Fruit fly (Drosophila melanogaster): Measurements from ENCODE around the gene CG33169.
A peak's percentile ranks its signal among the peaks of the same experiment; 100 is the strongest.

The CG33169 gene

DNA sequence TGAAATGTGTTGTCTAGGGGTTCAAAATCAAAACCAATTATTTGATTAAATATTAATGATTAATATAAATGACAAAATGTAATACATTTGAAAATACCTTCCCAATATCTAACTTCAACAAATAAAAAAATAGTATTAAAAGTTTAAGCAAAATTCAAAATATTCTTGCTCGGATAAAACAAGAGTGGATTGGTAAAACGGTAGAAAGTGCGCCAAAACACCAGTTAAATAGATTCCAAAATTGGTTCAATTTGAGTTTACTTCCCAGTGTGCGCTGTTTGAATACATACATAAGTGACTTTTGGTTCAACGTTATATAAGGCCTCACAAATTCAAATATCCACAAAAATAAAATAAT is 1.4 kb downstream of the CG33169 start:
- TF ChIP-seq run (tag; optimal IDR thresholded peaks at IDR 0.05) = peak; percentile 29
- TF ChIP-seq CG18011 (GFP tag; optimal IDR thresholded peaks at IDR 0.05) = no peak
- peak; percentile 58 for TF ChIP-seq ind (GFP tag; optimal IDR thresholded peaks at IDR 0.05)
- peak; percentile 84 for TF ChIP-seq Oli (tag; optimal IDR thresholded peaks at IDR 0.05)
- TF ChIP-seq lab (GFP tag; optimal IDR thresholded peaks at IDR 0.05) = peak; percentile 58
- TF ChIP-seq Doc3 (GFP tag; IDR thresholded peaks at IDR 0.05; ENCODE audit: partially characterized antibody) = no peak
- peak; percentile 58 for TF ChIP-seq bcd (GFP tag; optimal IDR thresholded peaks at IDR 0.05)
- peak; percentile 23 for TF ChIP-seq CG2875 (GFP tag; optimal IDR thresholded peaks at IDR 0.05)
- peak; percentile 23 for TF ChIP-seq CG15696 (tag; optimal IDR thresholded peaks at IDR 0.05)
- TF ChIP-seq Mes4 (GFP tag; optimal IDR thresholded peaks at IDR 0.05) = no peak
- TF ChIP-seq Tbp (GFP tag; optimal IDR thresholded peaks at IDR 0.05) = no peak
- TF ChIP-seq phol (tag; optimal IDR thresholded peaks at IDR 0.05) = peak; percentile 73
- peak; percentile 43; the same call in 1 of the 2 replicates for TF ChIP-seq rib (GFP tag; IDR thresholded peaks at IDR 0.05)
- no peak for TF ChIP-seq Atf-2 (GFP tag; optimal IDR thresholded peaks at IDR 0.05)
- TF ChIP-seq br (optimal IDR thresholded peaks at IDR 0.05) = no peak
- peak; percentile 50 for TF ChIP-seq CG4820 (GFP tag; optimal IDR thresholded peaks at IDR 0.05)
- no peak for TF ChIP-seq dati (GFP tag; IDR thresholded peaks at IDR 0.05)
- peak; percentile 17 for TF ChIP-seq CG14710 (tag; optimal IDR thresholded peaks at IDR 0.05)
- peak; percentile 81 for TF ChIP-seq CG7556 (GFP tag; optimal IDR thresholded peaks at IDR 0.05)
- no peak for TF ChIP-seq CG8944 (GFP tag; optimal IDR thresholded peaks at IDR 0.05)
- TF ChIP-seq fd102C (GFP tag; optimal IDR thresholded peaks at IDR 0.05) = no peak
- no peak; the same call in 1 of the 2 replicates for TF ChIP-seq Adf1 (GFP tag; IDR thresholded peaks at IDR 0.05)
- TF ChIP-seq H2.0 (GFP tag; IDR thresholded peaks at IDR 0.05) = peak; percentile 45
- TF ChIP-seq PHDP (tag; optimal IDR thresholded peaks at IDR 0.05) = peak; percentile 79
- no peak for TF ChIP-seq CG4360 (GFP tag; IDR thresholded peaks at IDR 0.05)
- peak; percentile 56 for TF ChIP-seq wor (GFP tag; IDR thresholded peaks at IDR 0.05)
- TF ChIP-seq CG3163 (GFP tag; optimal IDR thresholded peaks at IDR 0.05) = no peak
- peak; percentile 77 for TF ChIP-seq Drgx (GFP tag; IDR thresholded peaks at IDR 0.05)
- TF ChIP-seq ranshi (GFP tag; IDR thresholded peaks at IDR 0.05) = 0 out of 2 replicates have a peak, but pooled peaks have one; percentile 47
- TF ChIP-seq Optix (GFP tag; IDR thresholded peaks at IDR 0.05) = 0 out of 3 replicates have a peak, but pooled peaks have one; percentile 22
- TF ChIP-seq HLH54F (GFP tag; optimal IDR thresholded peaks at IDR 0.05) = peak; percentile 3
- no peak for TF ChIP-seq pb (GFP tag; optimal IDR thresholded peaks at IDR 0.05)
- TF ChIP-seq slou (GFP tag; optimal IDR thresholded peaks at IDR 0.05) = peak; percentile 21
- peak; percentile 70 for TF ChIP-seq Meics (GFP tag; optimal IDR thresholded peaks at IDR 0.05)
- peak; percentile 49 for TF ChIP-seq Dek (tag; optimal IDR thresholded peaks at IDR 0.05)
- TF ChIP-seq tgo (GFP tag; IDR thresholded peaks at IDR 0.05) = peak; percentile 70; the same call in 2 of the 3 replicates
- TF ChIP-seq Xrp1 (GFP tag; IDR thresholded peaks at IDR 0.05) = peak; percentile 71
- TF ChIP-seq Sin3A (optimal IDR thresholded peaks at IDR 0.05) = no peak
- TF ChIP-seq Lim3 (GFP tag; IDR thresholded peaks at IDR 0.05) = no peak
- no peak for TF ChIP-seq CG17912 (GFP tag; optimal IDR thresholded peaks at IDR 0.05)
- TF ChIP-seq dm (GFP tag; optimal IDR thresholded peaks at IDR 0.05) = no peak
- TF ChIP-seq CG5953 (GFP tag; IDR thresholded peaks at IDR 0.05) = peak; percentile 39; the same call in 1 of the 2 replicates
- no peak for TF ChIP-seq pnt (GFP tag; optimal IDR thresholded peaks at IDR 0.05)
- TF ChIP-seq CG34376 (GFP tag; optimal IDR thresholded peaks at IDR 0.05) = no peak
- TF ChIP-seq CG12236 (GFP tag; optimal IDR thresholded peaks at IDR 0.05) = no peak
- TF ChIP-seq bsh (GFP tag; optimal IDR thresholded peaks at IDR 0.05) = peak; percentile 45 to 57
- no peak for TF ChIP-seq CG14965 (GFP tag; optimal IDR thresholded peaks at IDR 0.05; ENCODE audit: borderline replicate concordance)
- TF ChIP-seq Hr51 (GFP tag; optimal IDR thresholded peaks at IDR 0.05) = peak in 1 of 2 experiments; percentile 91
- no peak for TF ChIP-seq ato (GFP tag; IDR thresholded peaks at IDR 0.05; ENCODE audit: partially characterized antibody)
- no peak for TF ChIP-seq Dip2 (GFP tag; IDR thresholded peaks at IDR 0.05)
- no peak for TF ChIP-seq Nf-YA (GFP tag; IDR thresholded peaks at IDR 0.05)
- TF ChIP-seq toy (GFP tag; IDR thresholded peaks at IDR 0.05) = no peak
